Worm (Caenorhabditis elegans): Measurements from ENCODE around the gene eef-1A.1.

Gene eef-1A.1

ce11 chrIII:7005350-7005749, 33.8 kb upstream of the eef-1A.1 start, which contains the start of gene C06E8.5:
Gene C06E8.5, minus strand, starts transcription at chrIII:7005450.
- no peak for TF ChIP-seq tra-4 (tag; optimal IDR thresholded peaks at IDR 0.05)

DNA sequence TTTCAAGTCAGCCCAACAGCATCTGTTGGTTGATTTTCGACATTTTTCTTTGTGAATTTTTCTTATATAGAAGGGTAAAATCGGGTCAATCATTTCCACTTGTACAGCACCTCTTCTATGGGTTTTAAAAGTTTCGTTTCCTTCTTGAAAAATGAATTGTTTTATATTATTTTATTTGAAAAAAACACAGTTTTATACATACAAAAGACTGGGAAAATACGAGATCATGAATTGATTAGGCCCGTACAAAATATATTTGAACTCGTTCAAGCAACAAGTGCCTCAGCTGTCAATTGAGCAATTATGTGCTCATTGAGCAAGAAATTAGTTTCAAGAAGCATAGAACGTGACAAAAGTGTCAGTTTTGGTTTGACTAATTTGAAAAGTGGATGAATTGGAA, 30.6 kb upstream of the eef-1A.1 start:
- no peak for TF ChIP-seq F13C5.2 (tag; optimal IDR thresholded peaks at IDR 0.05)
- TF ChIP-seq hmbx-1 (tag; optimal IDR thresholded peaks at IDR 0.05), result no peak
- no peak for TF ChIP-seq B0310.2 (tag; optimal IDR thresholded peaks at IDR 0.05)
- no peak for TF ChIP-seq hnd-1 (tag; optimal IDR thresholded peaks at IDR 0.05)
- no peak for TF ChIP-seq ama-1 (optimal IDR thresholded peaks at IDR 0.05)
- no peak for TF ChIP-seq hmg-4 (GFP tag; optimal IDR thresholded peaks at IDR 0.05)
- TF ChIP-seq flt-1 (GFP tag; IDR thresholded peaks at IDR 0.05), result no peak
- no peak for TF ChIP-seq ceh-13 (GFP tag; optimal IDR thresholded peaks at IDR 0.05)
- TF ChIP-seq pes-1 (GFP tag; IDR thresholded peaks at IDR 0.05), result no peak
- no peak for TF ChIP-seq aly-1 (tag; optimal IDR thresholded peaks at IDR 0.05)
- TF ChIP-seq ceh-36 (tag; optimal IDR thresholded peaks at IDR 0.05), result no peak
- TF ChIP-seq scrt-1 (GFP tag; IDR thresholded peaks at IDR 0.05), result no peak
- no peak for TF ChIP-seq sea-1 (GFP tag; conservative IDR thresholded peaks at IDR 0.05)
- TF ChIP-seq tbx-11 (GFP tag; IDR thresholded peaks at IDR 0.05), result no peak
- no peak for TF ChIP-seq tra-4 (tag; optimal IDR thresholded peaks at IDR 0.05)
- no peak for TF ChIP-seq tbx-37 (GFP tag; conservative IDR thresholded peaks at IDR 0.05)

DNA sequence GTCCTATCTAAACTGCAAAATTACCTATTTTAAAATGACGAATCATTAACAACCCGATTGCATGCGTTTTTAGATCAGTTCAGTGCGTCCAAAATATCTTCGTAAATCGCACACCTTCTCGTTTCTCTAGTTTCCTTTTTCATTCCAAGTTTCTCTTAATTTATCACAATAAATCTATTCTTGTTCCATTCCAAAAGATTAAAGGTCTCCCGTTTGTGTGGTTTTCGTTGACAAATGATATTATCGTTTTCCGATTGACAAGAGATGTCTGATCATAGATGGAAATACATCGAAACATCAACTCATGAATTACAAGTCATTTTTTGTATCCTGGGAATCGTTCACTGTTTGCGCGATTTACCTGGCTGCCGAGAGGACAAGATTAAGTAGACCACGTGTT, 21.7 kb upstream of the eef-1A.1 start:
- TF ChIP-seq ceh-36 (tag; optimal IDR thresholded peaks at IDR 0.05) (no peak), ets-7 (tag; optimal IDR thresholded peaks at IDR 0.05) (no peak), tbx-37 (GFP tag; conservative IDR thresholded peaks at IDR 0.05) (no peak), ceh-13 (GFP tag; optimal IDR thresholded peaks at IDR 0.05) (no peak), hnd-1 (tag; optimal IDR thresholded peaks at IDR 0.05) (no peak), flt-1 (GFP tag; IDR thresholded peaks at IDR 0.05) (no peak), hmbx-1 (tag; optimal IDR thresholded peaks at IDR 0.05) (no peak), F13C5.2 (tag; optimal IDR thresholded peaks at IDR 0.05) (no peak), pes-1 (GFP tag; IDR thresholded peaks at IDR 0.05) (no peak), B0310.2 (tag; optimal IDR thresholded peaks at IDR 0.05) (no peak)

DNA sequence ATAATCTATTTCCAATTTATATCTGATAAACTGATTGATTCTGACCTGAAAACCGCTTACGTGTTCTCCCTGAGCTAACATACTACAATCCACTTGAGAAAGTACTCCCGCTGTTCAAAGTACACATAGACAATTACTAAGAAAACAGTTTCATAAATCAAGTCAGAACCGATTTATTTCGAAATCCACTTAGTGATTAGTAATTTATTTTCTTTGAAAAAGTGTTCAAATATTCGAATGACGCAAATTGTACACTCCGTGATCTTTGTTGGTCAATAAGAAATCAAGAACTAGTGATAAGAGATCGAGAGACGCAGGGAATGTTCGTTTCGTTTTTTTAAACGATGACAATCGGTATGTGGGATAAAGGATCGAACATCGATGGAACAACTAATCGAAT, 21.0 kb upstream of the eef-1A.1 start:
- TF ChIP-seq ets-7 (tag; optimal IDR thresholded peaks at IDR 0.05) (no peak), B0310.2 (tag; optimal IDR thresholded peaks at IDR 0.05) (no peak)

- no peak for TF ChIP-seq pes-1 (GFP tag; IDR thresholded peaks at IDR 0.05)
- TF ChIP-seq hmg-4 (GFP tag; optimal IDR thresholded peaks at IDR 0.05), result no peak
- no peak for TF ChIP-seq F13C5.2 (tag; optimal IDR thresholded peaks at IDR 0.05)
- no peak for TF ChIP-seq flt-1 (GFP tag; IDR thresholded peaks at IDR 0.05)
- no peak for TF ChIP-seq ceh-36 (tag; optimal IDR thresholded peaks at IDR 0.05)
- TF ChIP-seq aly-1 (tag; optimal IDR thresholded peaks at IDR 0.05), result no peak
- TF ChIP-seq ama-1 (optimal IDR thresholded peaks at IDR 0.05), result no peak
- no peak for TF ChIP-seq tbx-11 (GFP tag; IDR thresholded peaks at IDR 0.05)
- TF ChIP-seq hmbx-1 (tag; optimal IDR thresholded peaks at IDR 0.05), result no peak
- no peak for TF ChIP-seq sea-1 (GFP tag; conservative IDR thresholded peaks at IDR 0.05)
- no peak for TF ChIP-seq tbx-37 (GFP tag; conservative IDR thresholded peaks at IDR 0.05)
- TF ChIP-seq B0310.2 (tag; optimal IDR thresholded peaks at IDR 0.05), result no peak
- no peak for TF ChIP-seq scrt-1 (GFP tag; IDR thresholded peaks at IDR 0.05)
These were observed 20.0 kb upstream of the eef-1A.1 start for ce11 chrIII:6991465-6991864.

DNA sequence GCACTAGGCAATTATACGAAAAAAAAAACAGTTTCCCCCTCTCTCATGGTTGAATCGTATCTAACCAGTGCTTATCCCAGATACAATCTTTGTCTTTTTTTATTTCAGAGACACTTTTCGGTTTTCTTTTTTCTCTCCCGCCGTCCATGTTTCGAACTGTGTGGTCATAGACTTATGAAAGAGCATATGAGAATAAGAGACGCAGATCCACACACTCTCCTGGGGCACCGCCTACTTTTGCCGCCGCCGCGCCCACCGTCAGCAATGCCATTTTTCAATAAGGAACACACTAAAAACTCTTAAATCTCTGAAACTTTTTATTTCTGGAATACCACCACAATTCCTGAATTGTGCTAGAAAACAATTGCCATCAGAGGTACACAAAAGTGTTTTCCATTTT, 18.4 kb upstream of the eef-1A.1 start, which contains the start of gene prk-1:
Gene prk-1, plus strand, starts transcription at position 269 of the 400 bp plus-strand sequence.
- TF ChIP-seq F13C5.2 (tag; optimal IDR thresholded peaks at IDR 0.05) (no peak), hnd-1 (tag; optimal IDR thresholded peaks at IDR 0.05) (no peak), hmg-4 (GFP tag; optimal IDR thresholded peaks at IDR 0.05) (no peak), tbx-11 (GFP tag; IDR thresholded peaks at IDR 0.05) (no peak), flt-1 (GFP tag; IDR thresholded peaks at IDR 0.05) (no peak), ceh-36 (tag; optimal IDR thresholded peaks at IDR 0.05) (no peak), pes-1 (GFP tag; IDR thresholded peaks at IDR 0.05) (no peak), sea-1 (GFP tag; conservative IDR thresholded peaks at IDR 0.05) (no peak), ceh-13 (GFP tag; optimal IDR thresholded peaks at IDR 0.05) (no peak), ets-7 (tag; optimal IDR thresholded peaks at IDR 0.05) (no peak), tra-4 (tag; optimal IDR thresholded peaks at IDR 0.05) (no peak), scrt-1 (GFP tag; IDR thresholded peaks at IDR 0.05) (no peak), ama-1 (optimal IDR thresholded peaks at IDR 0.05) (no peak), B0310.2 (tag; optimal IDR thresholded peaks at IDR 0.05) (no peak), hmbx-1 (tag; optimal IDR thresholded peaks at IDR 0.05) (no peak), aly-1 (tag; optimal IDR thresholded peaks at IDR 0.05) (no peak), tbx-37 (GFP tag; conservative IDR thresholded peaks at IDR 0.05) (no peak)

- TF ChIP-seq sea-1 (GFP tag; conservative IDR thresholded peaks at IDR 0.05), result no peak
- no peak for TF ChIP-seq aly-1 (tag; optimal IDR thresholded peaks at IDR 0.05)
- TF ChIP-seq ets-7 (tag; optimal IDR thresholded peaks at IDR 0.05), result no peak
- no peak for TF ChIP-seq tbx-11 (GFP tag; IDR thresholded peaks at IDR 0.05)
- no peak for TF ChIP-seq hnd-1 (tag; optimal IDR thresholded peaks at IDR 0.05)
- no peak for TF ChIP-seq ama-1 (optimal IDR thresholded peaks at IDR 0.05)
- TF ChIP-seq F13C5.2 (tag; optimal IDR thresholded peaks at IDR 0.05), result no peak
- no peak for TF ChIP-seq hmg-4 (GFP tag; optimal IDR thresholded peaks at IDR 0.05)
- no peak for TF ChIP-seq pes-1 (GFP tag; IDR thresholded peaks at IDR 0.05)
- TF ChIP-seq hmbx-1 (tag; optimal IDR thresholded peaks at IDR 0.05), result no peak
- TF ChIP-seq ceh-13 (GFP tag; optimal IDR thresholded peaks at IDR 0.05), result no peak
- TF ChIP-seq tra-4 (tag; optimal IDR thresholded peaks at IDR 0.05), result no peak
- TF ChIP-seq ceh-36 (tag; optimal IDR thresholded peaks at IDR 0.05), result no peak
- no peak for TF ChIP-seq flt-1 (GFP tag; IDR thresholded peaks at IDR 0.05)
- no peak for TF ChIP-seq scrt-1 (GFP tag; IDR thresholded peaks at IDR 0.05)
- TF ChIP-seq tbx-37 (GFP tag; conservative IDR thresholded peaks at IDR 0.05), result no peak
- no peak for TF ChIP-seq B0310.2 (tag; optimal IDR thresholded peaks at IDR 0.05)
These were observed 17.7 kb upstream of the eef-1A.1 start for ce11 chrIII:6989201-6989600.

DNA sequence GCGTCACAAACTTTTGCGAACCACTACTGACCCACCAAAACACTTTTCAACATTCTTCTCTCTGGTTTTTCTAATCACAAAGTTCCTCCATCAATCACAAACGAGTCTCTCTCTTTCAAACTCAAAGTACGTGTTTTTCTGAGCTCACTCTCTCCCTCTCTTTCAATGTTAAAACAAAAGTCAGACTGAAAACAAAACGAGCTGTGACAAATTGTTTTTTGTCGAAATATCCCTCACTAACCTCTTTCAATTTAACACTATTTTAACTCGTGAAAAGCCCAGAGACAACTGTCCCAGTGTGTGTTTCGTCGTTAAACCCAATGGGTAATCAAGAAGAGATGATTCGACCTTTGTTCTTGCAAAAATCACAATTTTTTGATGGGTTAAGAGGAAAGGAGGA, 16.5 kb upstream of the eef-1A.1 start:
- TF ChIP-seq scrt-1 (GFP tag; IDR thresholded peaks at IDR 0.05), result no peak
- TF ChIP-seq F13C5.2 (tag; optimal IDR thresholded peaks at IDR 0.05), result no peak
- no peak for TF ChIP-seq pes-1 (GFP tag; IDR thresholded peaks at IDR 0.05)
- TF ChIP-seq flt-1 (GFP tag; IDR thresholded peaks at IDR 0.05), result no peak

Data from whole organism, early embryonic.